Worm (Caenorhabditis elegans): ENCODE data around the gene F58B4.6.

F58B4.6 gene

ce11 chrV:10937294-10937693 is 12.5 kb downstream of the F58B4.6 start:
- TF ChIP-seq unc-62 (GFP tag; optimal IDR thresholded peaks at IDR 0.05), result no peak

- TF ChIP-seq unc-62 (GFP tag; optimal IDR thresholded peaks at IDR 0.05), result no peak
Measured at ce11 chrV:10938739-10939138, 13.9 kb downstream of the F58B4.6 start, which contains the start of gene F17C11.11. F17C11.11 (minus strand) TSS chrV:10938817.

DNA sequence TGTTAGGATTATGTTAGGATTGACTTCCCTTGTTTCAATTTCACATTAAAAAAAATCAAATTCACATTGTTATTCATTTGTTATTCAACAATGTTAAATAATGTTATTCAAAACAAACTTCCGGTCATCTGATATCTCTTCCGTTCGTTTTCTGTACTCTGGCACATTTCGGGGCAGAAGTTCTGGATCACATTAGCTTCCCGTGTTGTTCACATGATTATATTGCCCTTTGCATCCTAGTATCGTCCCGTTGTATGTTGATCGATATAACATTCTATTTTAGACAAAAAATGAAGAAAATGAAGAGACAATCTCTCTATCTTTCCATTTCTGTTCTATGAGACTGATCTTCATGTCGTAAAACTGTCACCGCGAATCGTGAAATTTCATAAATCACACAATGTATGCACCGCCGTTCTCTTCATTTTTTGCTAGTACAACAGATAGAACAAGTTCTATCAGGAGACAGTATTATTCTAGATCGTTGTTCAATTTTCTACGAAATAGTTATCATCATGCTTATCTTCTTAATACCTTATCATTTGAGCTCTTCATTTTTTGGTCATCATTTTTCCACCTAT is 15.2 kb downstream of the F58B4.6 start:
- no peak for TF ChIP-seq unc-62 (GFP tag; optimal IDR thresholded peaks at IDR 0.05)

- TF ChIP-seq unc-62 (GFP tag; optimal IDR thresholded peaks at IDR 0.05), result no peak
Measured at ce11 chrV:10940571-10940991, 15.8 kb downstream of the F58B4.6 start.

ce11 chrV:10941150-10941549 is 16.3 kb downstream of the F58B4.6 start, which contains the start of gene F17C11.26:
F17C11.26 (plus strand) TSS chrV:10941450.
- TF ChIP-seq unc-62 (GFP tag; optimal IDR thresholded peaks at IDR 0.05), result no peak

DNA sequence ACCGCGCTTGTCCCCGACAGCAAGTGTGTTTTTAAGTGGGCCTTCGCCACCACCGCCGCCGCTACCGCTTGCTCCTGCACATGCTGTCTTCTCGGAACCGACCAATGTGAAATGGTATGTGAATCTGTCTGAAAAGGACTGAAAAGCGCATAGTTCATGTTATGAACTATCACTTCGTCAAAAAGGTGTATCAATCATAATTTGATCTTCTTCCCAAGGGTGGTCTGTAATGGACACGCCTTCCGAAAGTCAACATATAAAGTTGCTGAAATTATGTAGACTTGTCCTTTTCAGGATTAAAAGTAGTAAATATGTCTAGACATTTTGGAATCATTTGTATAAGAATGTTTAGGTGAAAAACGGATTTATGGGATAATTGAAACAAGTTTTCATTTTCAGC is 17.3 kb downstream of the F58B4.6 start, which contains the start of gene zip-9:
TSS of gene zip-9 (plus strand) at position 301 of the 400 bp plus-strand sequence.
- TF ChIP-seq unc-62 (GFP tag; optimal IDR thresholded peaks at IDR 0.05), result no peak

DNA sequence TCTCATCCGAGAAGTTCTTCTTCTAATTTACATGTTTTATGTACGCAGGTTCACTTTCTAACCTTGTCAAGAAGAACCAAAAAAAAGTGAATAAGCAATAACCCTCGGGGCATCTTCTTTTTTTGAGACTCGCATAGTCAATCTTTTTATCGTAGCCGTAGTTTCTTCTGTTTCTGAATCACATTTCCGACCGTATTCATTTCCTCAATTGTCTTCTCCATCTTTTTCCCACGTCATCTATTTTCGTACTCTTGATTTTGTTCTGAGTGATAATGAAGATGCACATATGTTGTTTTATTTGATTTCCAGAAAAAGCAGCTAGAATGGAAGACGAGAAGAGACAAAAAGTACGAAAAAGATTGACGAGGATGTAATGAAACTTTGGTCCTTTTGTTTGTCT is 20.1 kb downstream of the F58B4.6 start:
- TF ChIP-seq unc-62 (GFP tag; optimal IDR thresholded peaks at IDR 0.05), result no peak

DNA sequence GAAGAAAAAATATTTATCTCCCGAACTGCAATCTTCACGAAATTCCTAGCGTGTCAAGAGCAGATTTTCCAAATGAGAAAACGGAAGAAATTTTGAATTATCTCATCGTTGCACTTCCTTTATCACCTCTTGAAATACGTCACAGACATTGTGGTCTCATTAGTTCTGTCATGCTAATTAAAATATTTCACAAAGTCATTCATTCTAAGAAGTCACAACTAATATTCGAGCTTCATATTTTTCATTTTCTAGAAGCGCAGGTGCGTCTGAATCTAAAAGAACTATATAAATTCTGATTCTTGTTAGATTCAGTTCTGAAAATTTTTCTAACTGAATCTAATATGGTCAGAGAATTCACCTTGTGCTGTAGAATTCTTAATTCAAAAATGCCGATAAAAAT is 22.4 kb downstream of the F58B4.6 start:
- TF ChIP-seq unc-62 (GFP tag; optimal IDR thresholded peaks at IDR 0.05), result no peak

ce11 chrV:10947930-10948329 is 23.1 kb downstream of the F58B4.6 start, which contains the start of gene F17C11.2:
F17C11.2 (plus strand) TSS chrV:10948230.
- TF ChIP-seq unc-62 (GFP tag; optimal IDR thresholded peaks at IDR 0.05), result no peak

DNA sequence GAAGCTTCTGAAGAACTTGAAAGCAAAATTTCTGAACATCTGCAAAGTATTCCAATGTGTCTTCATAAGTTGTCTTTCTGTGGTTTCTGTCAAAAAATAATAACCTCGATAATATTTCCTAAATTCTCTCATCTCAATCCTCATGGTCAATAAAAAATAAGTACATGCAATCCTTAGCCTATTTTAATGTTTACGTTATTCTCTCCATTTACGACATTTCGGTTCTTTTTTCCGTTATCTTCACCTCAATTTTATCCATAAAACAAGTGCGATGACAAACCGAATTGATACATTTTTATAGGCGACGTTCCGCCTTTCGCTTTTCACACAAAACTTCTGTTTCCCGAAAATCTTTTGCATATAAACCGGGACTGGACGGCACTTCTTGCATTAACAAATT is 24.7 kb downstream of the F58B4.6 start, which contains the start of gene col-153:
TSS of gene col-153 (plus strand) at position 301 of the 400 bp plus-strand sequence.
- TF ChIP-seq unc-62 (GFP tag; optimal IDR thresholded peaks at IDR 0.05), result no peak

DNA sequence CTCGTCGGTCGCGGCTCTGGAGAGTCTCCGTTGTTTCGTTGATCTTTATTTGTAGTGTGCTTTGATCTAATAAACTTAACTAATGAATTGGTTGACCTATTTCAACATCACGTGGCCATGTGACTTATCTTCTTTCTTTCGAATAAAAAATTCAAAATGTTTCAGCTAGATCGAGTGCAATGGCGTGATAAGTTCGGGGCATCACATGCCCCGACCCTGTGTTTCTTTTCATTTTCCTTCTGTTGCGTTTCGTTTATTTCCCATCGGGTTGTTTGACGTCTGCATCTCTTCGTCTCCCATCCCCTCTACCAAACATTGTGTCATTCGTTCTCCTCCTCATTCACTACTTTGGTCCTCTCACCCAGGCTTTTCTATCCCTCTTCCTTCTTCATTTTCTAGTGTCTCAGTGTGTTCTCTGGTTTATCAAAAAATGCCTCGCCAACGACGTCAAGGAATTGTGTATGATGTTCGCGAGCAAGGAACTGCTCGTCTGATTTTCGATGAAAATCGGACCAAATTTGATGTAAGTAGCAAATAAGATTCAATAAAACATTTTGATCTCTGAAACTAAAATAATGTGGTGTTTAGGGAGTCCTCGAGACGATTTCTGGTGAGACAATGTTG is 26.9 kb downstream of the F58B4.6 start, which contains the start of gene F17C11.4:
TSS of gene F17C11.4 (plus strand) at position 206 of the 624 bp plus-strand sequence.
- no peak for TF ChIP-seq unc-62 (GFP tag; optimal IDR thresholded peaks at IDR 0.05)

DNA sequence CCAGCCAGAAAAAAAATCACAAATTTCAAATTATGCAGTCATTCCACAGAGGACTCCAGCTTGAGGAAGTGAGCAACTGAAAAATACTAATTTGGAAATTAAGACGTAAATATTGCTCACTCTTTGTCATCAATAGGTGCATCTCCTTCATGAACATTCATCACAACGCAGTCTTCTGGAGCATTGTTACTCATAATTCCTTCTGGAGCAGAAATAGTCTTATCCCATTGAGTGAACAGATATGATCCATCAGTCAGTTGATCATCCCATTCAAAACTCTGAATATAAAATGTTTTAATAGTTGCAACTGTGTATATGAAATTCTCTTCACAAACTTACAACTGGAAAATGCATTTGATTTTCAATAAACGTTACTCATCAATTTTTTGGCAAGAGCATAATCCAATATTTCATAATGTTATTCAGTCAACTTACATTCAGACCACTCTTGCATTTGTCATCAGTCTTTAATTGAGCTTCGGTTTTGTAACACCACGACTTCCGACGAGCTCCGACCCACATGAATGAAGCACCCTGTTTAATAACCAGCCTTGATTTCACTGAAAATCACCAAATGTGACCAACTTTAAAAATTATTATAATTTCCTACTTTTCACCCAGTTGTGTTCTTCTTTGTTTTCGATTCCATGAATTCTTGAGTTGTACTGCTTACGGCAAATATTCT is 28.8 kb downstream of the F58B4.6 start:
- no peak for TF ChIP-seq unc-62 (GFP tag; optimal IDR thresholded peaks at IDR 0.05)

ce11 chrV:10954334-10954733 is 29.5 kb downstream of the F58B4.6 start, which contains the start of gene clec-221:
clec-221 (minus strand) TSS chrV:10954434.
- no peak for TF ChIP-seq unc-62 (GFP tag; optimal IDR thresholded peaks at IDR 0.05)

- TF ChIP-seq unc-62 (GFP tag; optimal IDR thresholded peaks at IDR 0.05), result no peak
Measured at ce11 chrV:10954832-10955231, 30.0 kb downstream of the F58B4.6 start, which contains the start of gene F17C11.6. F17C11.6 (plus strand) TSS chrV:10955121.

- TF ChIP-seq unc-62 (GFP tag; optimal IDR thresholded peaks at IDR 0.05), result no peak
Measured at ce11 chrV:10955681-10956476, 31.0 kb downstream of the F58B4.6 start, which contains the start of gene F17C11.13. F17C11.13 (plus strand) TSS chrV:10955923.
